Fruit fly (Drosophila melanogaster) Kc167 (cell line): Measurements from ENCODE around the gene Cp110.

Source experiments
- Myc ChIP-seq: fragments of >200 bp; optimal IDR thresholded peaks from 2 replicates; lab custom pipeline; 2017; ENCODE audit warnings: missing external identifiers
- Sin3A ChIP-seq: fragments of >200 bp; optimal IDR thresholded peaks from 2 replicates; lab custom pipeline; 2018; ENCODE audit warnings: missing external identifiers
- psq ChIP-seq: fragments of >200 bp; optimal IDR thresholded peaks from 2 replicates; lab custom pipeline; 2017; ENCODE audit warnings: missing external identifiers

DNA sequence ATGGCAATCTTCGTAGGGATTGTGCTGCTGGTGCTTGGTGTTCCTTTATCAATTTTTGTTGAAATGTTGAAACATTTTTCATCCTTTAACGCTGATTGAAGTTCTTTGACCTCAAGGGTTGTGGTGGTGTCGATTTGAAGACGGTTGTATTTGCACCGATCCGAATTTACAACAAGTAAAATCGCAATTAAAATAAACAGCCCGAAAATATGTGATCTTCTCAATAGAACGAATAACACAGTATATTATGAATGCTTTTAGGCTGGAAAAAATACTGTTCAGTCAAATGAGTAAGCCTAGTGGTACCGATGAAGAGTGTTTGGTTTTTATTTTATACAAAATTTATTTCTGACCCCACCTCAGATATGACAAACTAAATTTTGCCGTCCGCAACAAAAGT lies 38.8 kb upstream of the Cp110 start:
- no peak for TF ChIP-seq psq (lab: Kevin White, UChicago)
- no peak for TF ChIP-seq Myc (lab: Kevin White, UChicago)
- no peak for TF ChIP-seq Sin3A (lab: Kevin White, UChicago)
